Worm (Caenorhabditis elegans) whole organism, L2 larva: ENCODE data around the gene fbxb-40.
"Not testable (repeated sequence)": the region's sequence is repeated elsewhere in the genome, so short reads cannot be mapped to it uniquely, and the experiment has no call there.

Source experiments
- C34F6.9 ChIP-seq: fragments of 150-350 bp; optimal IDR thresholded peaks from 2 replicates; lab custom pipeline; 2014; ENCODE audit warnings: missing biosample characterization, missing genetic modification characterization
- R02D3.7 ChIP-seq: fragments of 150-350 bp; optimal IDR thresholded peaks from 2 replicates; lab custom pipeline; 2014; ENCODE audit warnings: missing biosample characterization, missing genetic modification characterization
- Y55F3AM.14 ChIP-seq: fragments of 200-800 bp; sonication (Bioruptor generic); optimal IDR thresholded peaks from 2 replicates; lab custom pipeline; 2018; ENCODE audit warnings: mild to moderate bottlenecking, missing genetic modification characterization, missing compliant biosample characterization
- ZK546.5 ChIP-seq: sonication (generic microtip); optimal IDR thresholded peaks from 2 replicates; lab custom pipeline; 2017; ENCODE audit warnings: missing biosample characterization, missing genetic modification characterization
- ama-1 ChIP-seq: fragments of 150-350 bp; optimal IDR thresholded peaks from 2 replicates; lab custom pipeline; 2018; ENCODE audit warnings: inconsistent platforms
- dmd-4 ChIP-seq: sonication (generic microtip); optimal IDR thresholded peaks from 2 replicates; lab custom pipeline; 2017; ENCODE audit warnings: missing biosample characterization, missing genetic modification characterization
- egl-27 ChIP-seq: sonication (generic microtip); optimal IDR thresholded peaks from 3 replicates; lab custom pipeline; 2017; ENCODE audit warnings: missing biosample characterization, missing genetic modification reagents, missing genetic modification characterization
- gmeb-1 ChIP-seq: fragments of 150-350 bp; optimal IDR thresholded peaks from 2 replicates; lab custom pipeline; 2014; ENCODE audit warnings: missing biosample characterization, missing genetic modification characterization
- lin-13 ChIP-seq: fragments of 150-350 bp; optimal IDR thresholded peaks from 2 replicates; lab custom pipeline; 2014; ENCODE audit warnings: missing biosample characterization, missing genetic modification reagents, missing genetic modification characterization
- lin-39 ChIP-seq: fragments of 150-350 bp; optimal IDR thresholded peaks from 2 replicates; lab custom pipeline; 2014; ENCODE audit warnings: missing biosample characterization, missing genetic modification reagents, missing genetic modification characterization
- lsy-2 ChIP-seq, 2 experiments: fragments of 150-350 bp in 1 of 2; sonication (generic microtip) in 1 of 2; optimal IDR thresholded peaks; 2 replicates each; lab custom pipeline; 2014 to 2017; ENCODE audit warnings: missing biosample characterization in 2 of 2, missing genetic modification characterization in 2 of 2
- mab-5 ChIP-seq: fragments of 150-350 bp; optimal IDR thresholded peaks from 2 replicates; lab custom pipeline; 2014; ENCODE audit warnings: missing biosample characterization, missing genetic modification characterization
- mbf-1 ChIP-seq: sonication (generic microtip); optimal IDR thresholded peaks from 2 replicates; lab custom pipeline; 2017; ENCODE audit warnings: missing biosample characterization, missing genetic modification characterization
- nhr-10 ChIP-seq: sonication (generic microtip); optimal IDR thresholded peaks from 2 replicates; lab custom pipeline; 2017; ENCODE audit warnings: missing biosample characterization, missing genetic modification characterization
- nhr-11 ChIP-seq: fragments of 150-350 bp; optimal IDR thresholded peaks from 2 replicates; lab custom pipeline; 2014; ENCODE audit warnings: missing biosample characterization, missing genetic modification characterization
- nhr-12 ChIP-seq: fragments of 150-350 bp; optimal IDR thresholded peaks from 2 replicates; lab custom pipeline; 2014; ENCODE audit warnings: missing biosample characterization, missing genetic modification characterization
- nhr-21 ChIP-seq: fragments of 150-350 bp; optimal IDR thresholded peaks from 2 replicates; lab custom pipeline; 2014; ENCODE audit warnings: missing biosample characterization, missing genetic modification characterization
- nhr-23 ChIP-seq: fragments of 150-350 bp; optimal IDR thresholded peaks from 2 replicates; lab custom pipeline; 2014; ENCODE audit warnings: missing biosample characterization, missing genetic modification reagents, missing genetic modification characterization
- nhr-237 ChIP-seq: fragments of 150-350 bp; optimal IDR thresholded peaks from 2 replicates; lab custom pipeline; 2014; ENCODE audit warnings: missing biosample characterization, missing genetic modification characterization
- nhr-6 ChIP-seq: fragments of 150-350 bp; optimal IDR thresholded peaks from 2 replicates; lab custom pipeline; 2014; ENCODE audit warnings: missing biosample characterization, missing genetic modification characterization
- sma-9 ChIP-seq, 2 experiments: fragments of 150-350 bp in 1 of 2; sonication (generic microtip) in 1 of 2; optimal IDR thresholded peaks; 2 replicates each; lab custom pipeline; 2014 to 2016; ENCODE audit warnings: missing genetic modification characterization in 2 of 2, mild to moderate bottlenecking in 1 of 2, missing biosample characterization in 1 of 2, missing compliant biosample characterization in 1 of 2, missing genetic modification reagents in 1 of 2, moderate library complexity in 1 of 2
- snpc-4 ChIP-seq: fragments of 150-350 bp; optimal IDR thresholded peaks from 2 replicates; lab custom pipeline; 2014; ENCODE audit warnings: missing biosample characterization, missing genetic modification characterization
- unc-55 ChIP-seq: fragments of 150-350 bp; sonication (generic microtip); optimal IDR thresholded peaks from 3 replicates; lab custom pipeline; 2014; ENCODE audit warnings: missing biosample characterization, missing genetic modification reagents, missing genetic modification characterization
- zag-1 ChIP-seq: fragments of 150-350 bp; optimal IDR thresholded peaks from 2 replicates; lab custom pipeline; 2014; ENCODE audit warnings: missing biosample characterization, missing genetic modification characterization

Gene fbxb-40

DNA sequence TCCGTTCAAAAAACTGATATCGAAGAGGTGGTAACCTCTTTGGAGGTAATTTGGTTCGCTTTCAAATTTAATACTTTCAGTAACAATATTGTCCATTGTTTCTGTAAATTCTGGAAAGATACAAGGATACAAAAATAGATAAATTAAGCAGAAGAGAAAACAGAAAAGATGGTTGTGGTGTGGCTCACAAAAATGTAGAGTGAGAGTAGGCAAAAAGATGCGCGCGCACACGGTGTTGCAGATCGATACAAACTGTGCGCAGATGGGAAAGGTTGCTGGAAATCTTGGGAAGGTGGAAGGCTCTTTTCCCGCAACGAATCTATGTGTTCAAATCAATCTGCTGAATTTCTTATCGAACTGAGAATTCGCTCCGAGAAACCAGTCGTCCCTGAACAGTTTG, 25.1 kb downstream of the fbxb-40 start, which contains the start of gene btb-11:
Gene btb-11, minus strand, starts transcription at position 101 of the 400 bp plus-strand sequence.
- TF ChIP-seq nhr-11 (tag; lab: Kevin White, UChicago); C34F6.9 (tag; lab: Kevin White, UChicago); zag-1: not testable (repeated sequence)

- TF ChIP-seq ZK546.5 (tag; lab: Kevin White, UChicago); lin-39 (tag; lab: Kevin White, UChicago); nhr-12: not testable (repeated sequence)
These were observed 43.4 kb downstream of the fbxb-40 start, which contains the start of gene F45D11.14 for ce11 chrII:1006375-1006774. TSS of gene F45D11.14 (minus strand) at chrII:1006475.

DNA sequence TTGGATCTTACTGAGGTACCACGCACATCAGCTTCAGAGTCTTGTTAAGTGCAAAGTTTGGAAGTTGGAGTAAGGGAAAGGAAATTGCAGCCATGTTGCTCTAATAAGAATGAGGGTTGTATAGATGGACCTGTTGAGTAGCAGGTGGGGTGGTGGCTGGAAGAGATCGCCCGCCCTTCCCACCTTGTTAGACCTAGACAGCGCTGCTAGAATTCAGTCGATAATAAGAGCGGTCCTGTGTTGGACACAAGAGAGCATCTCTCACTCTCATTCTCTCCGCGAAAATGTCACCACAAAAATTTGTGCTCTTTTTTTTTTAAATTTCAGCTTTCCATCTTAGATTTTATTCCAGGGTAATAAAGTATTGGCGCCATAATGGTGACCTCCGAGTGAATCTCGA, 48.4 kb downstream of the fbxb-40 start, which contains the start of the genes fbxb-30 and F45D11.5:
Gene fbxb-30, minus strand, starts transcription at position 101 of the 400 bp plus-strand sequence.
Gene F45D11.5, plus strand, starts transcription at position 352 of the 400 bp plus-strand sequence.
- TF ChIP-seq nhr-23 (no peak), ZK546.5 (tag; lab: Kevin White, UChicago) (no peak), nhr-10 (tag; lab: Kevin White, UChicago) (no peak), gmeb-1 (no peak), nhr-21 (no peak), lin-13 (GFP tag; lab: Kevin White, UChicago) (no peak), sma-9 (GFP tag; optimal IDR thresholded peaks at IDR 0.05; lab: Kevin White, UChicago) (no peak), sma-9 (tag; optimal IDR thresholded peaks at IDR 0.05; lab: Kevin White, UChicago) (no peak), nhr-237 (tag; lab: Kevin White, UChicago) (no peak), mab-5 (tag; lab: Kevin White, UChicago) (no peak), nhr-6 (no peak), dmd-4 (no peak), snpc-4 (tag; lab: Kevin White, UChicago) (no peak), C34F6.9 (tag; lab: Kevin White, UChicago) (no peak), unc-55 (GFP tag; lab: Kevin White, UChicago) (no peak)

DNA sequence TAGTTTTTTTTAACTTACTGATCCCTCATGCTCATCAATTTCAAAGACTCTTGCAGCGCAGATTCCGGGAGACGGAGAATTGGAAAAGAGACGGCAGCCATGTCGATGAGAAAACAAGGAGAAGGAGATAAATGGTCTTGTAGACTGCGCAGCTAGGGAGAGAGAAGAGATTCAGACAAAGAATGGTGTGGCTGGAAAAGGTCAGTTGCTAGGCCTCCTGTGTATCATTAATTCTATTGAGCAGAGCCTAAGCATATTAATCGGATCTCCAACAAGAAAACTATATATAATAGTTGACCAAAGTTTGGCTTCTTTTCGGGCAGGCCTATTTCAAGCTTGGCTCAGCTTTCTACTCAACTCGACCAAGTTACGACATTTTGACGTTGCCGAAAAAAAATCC, 50.3 kb downstream of the fbxb-40 start, which contains the start of gene fbxb-29:
Gene fbxb-29, minus strand, starts transcription at position 101 of the 400 bp plus-strand sequence.
- no peak for TF ChIP-seq egl-27 (tag; lab: Kevin White, UChicago)
- TF ChIP-seq ama-1 (lab: Kevin White, UChicago) = no peak
- TF ChIP-seq lsy-2 (tag; optimal IDR thresholded peaks at IDR 0.05; lab: Kevin White, UChicago) = no peak
- no peak for TF ChIP-seq mbf-1
- no peak for TF ChIP-seq nhr-10 (tag; lab: Kevin White, UChicago)
- TF ChIP-seq R02D3.7 = no peak
- TF ChIP-seq Y55F3AM.14 (GFP tag; lab: Kevin White, UChicago) = no peak
